Worm (Caenorhabditis elegans) whole organism, dauer: ENCODE results near the gene R07E5.6.

Experiments used
- unc-62 ChIP-seq: sonication (generic microtip); optimal IDR thresholded peaks from 2 replicates; lab custom pipeline; 2017; ENCODE audit warnings: missing biosample characterization, missing genetic modification reagents, missing genetic modification characterization

The R07E5.6 gene

ce11 chrIII:4398463-4398862 lies at the start of gene R07E5.6:
R07E5.6 (plus strand) TSS chrIII:4398763.
- no peak for TF ChIP-seq unc-62 (GFP tag; lab: Kevin White, UChicago)

ce11 chrIII:4349799-4350198 lies 48.8 kb upstream of the R07E5.6 start, which contains the start of gene B0285.6:
B0285.6 (plus strand) TSS chrIII:4350099.
- TF ChIP-seq unc-62 (GFP tag; lab: Kevin White, UChicago): no peak

ce11 chrIII:4356384-4356783 lies 42.2 kb upstream of the R07E5.6 start, which contains the start of gene mnp-1:
mnp-1 (plus strand) TSS chrIII:4356594.
- TF ChIP-seq unc-62 (GFP tag; lab: Kevin White, UChicago): no peak

- no peak for TF ChIP-seq unc-62 (GFP tag; lab: Kevin White, UChicago)
These were observed 41.1 kb upstream of the R07E5.6 start for ce11 chrIII:4357438-4357837.

ce11 chrIII:4358345-4358744 lies 40.2 kb upstream of the R07E5.6 start:
- no peak for TF ChIP-seq unc-62 (GFP tag; lab: Kevin White, UChicago)

ce11 chrIII:4359208-4359607 lies 39.4 kb upstream of the R07E5.6 start:
- TF ChIP-seq unc-62 (GFP tag; lab: Kevin White, UChicago): no peak

- no peak for TF ChIP-seq unc-62 (GFP tag; lab: Kevin White, UChicago)
These were observed 38.7 kb upstream of the R07E5.6 start for ce11 chrIII:4359900-4360299.

ce11 chrIII:4362332-4362731 lies 36.2 kb upstream of the R07E5.6 start:
- no peak for TF ChIP-seq unc-62 (GFP tag; lab: Kevin White, UChicago)

ce11 chrIII:4364974-4365373 lies 33.6 kb upstream of the R07E5.6 start, which contains the start of gene ckb-1:
ckb-1 (plus strand) TSS chrIII:4365274.
- no peak for TF ChIP-seq unc-62 (GFP tag; lab: Kevin White, UChicago)

- no peak for TF ChIP-seq unc-62 (GFP tag; lab: Kevin White, UChicago)
These were observed 30.9 kb upstream of the R07E5.6 start, which contains the start of gene ckb-2 for ce11 chrIII:4367649-4368048. ckb-2 (plus strand) TSS chrIII:4367949.

- no peak for TF ChIP-seq unc-62 (GFP tag; lab: Kevin White, UChicago)
These were observed 28.0 kb upstream of the R07E5.6 start, which contains the start of gene ckb-3 for ce11 chrIII:4370585-4370984. ckb-3 (plus strand) TSS chrIII:4370885.

- TF ChIP-seq unc-62 (GFP tag; lab: Kevin White, UChicago): no peak
These were observed 25.7 kb upstream of the R07E5.6 start for ce11 chrIII:4372894-4373293.

ce11 chrIII:4374854-4375253 lies 23.7 kb upstream of the R07E5.6 start, which contains the start of gene pals-26:
pals-26 (plus strand) TSS chrIII:4375154.
- TF ChIP-seq unc-62 (GFP tag; lab: Kevin White, UChicago): no peak

ce11 chrIII:4379717-4380116 lies 18.8 kb upstream of the R07E5.6 start, which contains the start of gene B0284.3:
B0284.3 (minus strand) TSS chrIII:4379817.
- no peak for TF ChIP-seq unc-62 (GFP tag; lab: Kevin White, UChicago)

- no peak for TF ChIP-seq unc-62 (GFP tag; lab: Kevin White, UChicago)
These were observed 17.7 kb upstream of the R07E5.6 start for ce11 chrIII:4380835-4381234.

- TF ChIP-seq unc-62 (GFP tag; lab: Kevin White, UChicago): no peak
These were observed 17.2 kb upstream of the R07E5.6 start, which contains the start of gene pals-27 for ce11 chrIII:4381343-4381742. pals-27 (plus strand) TSS chrIII:4381643.

ce11 chrIII:4382118-4382517 lies 16.4 kb upstream of the R07E5.6 start:
- no peak for TF ChIP-seq unc-62 (GFP tag; lab: Kevin White, UChicago)
